Fruit fly (Drosophila melanogaster) whole organism, wandering third instar larva: ENCODE results near the gene Agpat2.

Source experiments
- CG32264 ChIP-seq: fragments of 200-800 bp; sonication (Bioruptor generic); optimal IDR thresholded peaks from 2 replicates; lab custom pipeline; 2016; ENCODE audit warnings: missing biosample characterization, missing genetic modification characterization
- CG9705 ChIP-seq: fragments of 200-800 bp; sonication (Bioruptor generic); optimal IDR thresholded peaks from 2 replicates; lab custom pipeline; 2018; ENCODE audit warnings: missing biosample characterization, mild to moderate bottlenecking, missing genetic modification characterization
- CrebA ChIP-seq: fragments of 200-800 bp; sonication (Bioruptor generic); optimal IDR thresholded peaks from 2 replicates; lab custom pipeline; 2016; ENCODE audit warnings: missing biosample characterization, mild to moderate bottlenecking, missing genetic modification characterization, borderline replicate concordance
- Dfd ChIP-seq: fragments of >200 bp; optimal IDR thresholded peaks from 2 replicates; lab custom pipeline; 2017; ENCODE audit warnings: missing biosample characterization, missing genetic modification characterization
- HLH106 ChIP-seq: fragments of 200-800 bp; optimal IDR thresholded peaks from 3 replicates; lab custom pipeline; 2019; ENCODE audit warnings: missing biosample characterization, mild to moderate bottlenecking, missing genetic modification characterization, moderate library complexity
- Myc ChIP-seq: fragments of >200 bp; optimal IDR thresholded peaks from 2 replicates; lab custom pipeline; 2017
- OdsH ChIP-seq: fragments of 200-800 bp; sonication (Bioruptor generic); optimal IDR thresholded peaks from 2 replicates; lab custom pipeline; 2016; ENCODE audit warnings: missing biosample characterization, mild to moderate bottlenecking, missing genetic modification characterization
- br ChIP-seq: fragments of 200-800 bp; sonication (Bioruptor generic); optimal IDR thresholded peaks from 2 replicates; lab custom pipeline; 2016; ENCODE audit warnings: missing biosample characterization, missing genetic modification characterization
- dmrt93B ChIP-seq: fragments of 200-800 bp; sonication (Bioruptor generic); optimal IDR thresholded peaks from 2 replicates; lab custom pipeline; 2018; ENCODE audit warnings: missing biosample characterization, mild to moderate bottlenecking, missing genetic modification characterization
- ey ChIP-seq: fragments of 200-800 bp; sonication (Bioruptor generic); optimal IDR thresholded peaks from 2 replicates; lab custom pipeline; 2016; ENCODE audit warnings: missing biosample characterization, missing genetic modification characterization
- fru ChIP-seq: fragments of 200-800 bp; sonication (Bioruptor generic); optimal IDR thresholded peaks from 3 replicates; lab custom pipeline; 2016; ENCODE audit warnings: missing biosample characterization, mild to moderate bottlenecking, missing genetic modification characterization
- lola ChIP-seq: fragments of >200 bp; optimal IDR thresholded peaks from 2 replicates; lab custom pipeline; 2017; ENCODE audit warnings: missing biosample characterization, missing genetic modification characterization
- pan ChIP-seq: fragments of >200 bp; optimal IDR thresholded peaks from 2 replicates; lab custom pipeline; 2017
- usp ChIP-seq: fragments of >200 bp; optimal IDR thresholded peaks from 2 replicates; lab custom pipeline; 2017; ENCODE audit warnings: missing biosample characterization, missing genetic modification characterization

DNA sequence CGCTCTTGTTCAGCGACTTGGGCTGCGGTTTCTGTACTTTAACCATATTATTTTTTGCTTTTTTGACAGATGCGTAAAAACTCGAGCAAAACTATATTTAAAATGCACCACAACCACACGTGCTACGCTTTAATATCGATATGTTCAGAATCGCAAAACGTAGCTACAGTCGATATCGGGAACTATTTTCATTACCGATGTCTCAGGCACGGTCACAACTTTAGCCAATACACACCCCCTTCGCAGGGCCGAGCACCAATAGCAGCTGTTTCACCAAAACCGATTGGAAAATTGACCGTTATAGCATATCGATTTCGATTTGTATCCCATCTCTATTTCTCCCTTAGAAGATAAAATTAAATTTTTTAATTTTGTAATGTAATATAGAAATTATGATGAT is 47.9 kb upstream of the Agpat2 start, which contains the start of gene CG13096:
- peak; percentile 74 for TF ChIP-seq Myc
- TF ChIP-seq br = no peak
- no peak for TF ChIP-seq OdsH (GFP tag; lab: Kevin White, UChicago)
- no peak for TF ChIP-seq ey (GFP tag; lab: Kevin White, UChicago)
- no peak for TF ChIP-seq fru
- no peak for TF ChIP-seq CrebA
- no peak for TF ChIP-seq pan (lab: Kevin White, UChicago)
- TF ChIP-seq CG32264 (GFP tag; lab: Kevin White, UChicago) = no peak
- no peak for TF ChIP-seq dmrt93B (GFP tag; lab: Kevin White, UChicago)
- TF ChIP-seq Dfd = no peak
- no peak for TF ChIP-seq lola (GFP tag; lab: Kevin White, UChicago)
- no peak for TF ChIP-seq usp (GFP tag; lab: Kevin White, UChicago)
- no peak for TF ChIP-seq CG9705
- no peak for TF ChIP-seq HLH106 (tag; lab: Kevin White, UChicago)
